Worm (Caenorhabditis elegans) whole organism, young adult: ENCODE results near the gene F56H9.6.
A peak's percentile ranks its signal among the peaks of the same experiment; 100 is the strongest.

Experiments
- B0261.1 ChIP-seq: sonication (generic microtip); optimal IDR thresholded peaks from 2 replicates; lab custom pipeline; 2016; ENCODE audit warnings: mild to moderate bottlenecking, missing genetic modification characterization, moderate library complexity, missing compliant biosample characterization
- C06A6.2 ChIP-seq: fragments of 200-800 bp; sonication (Bioruptor generic); conservative IDR thresholded peaks from 2 replicates; pipeline ENCODE4 v1.3.6; 2022; ENCODE audit warnings: missing genetic modification characterization, missing compliant biosample characterization
- C17E4.6 ChIP-seq: fragments of 200-800 bp; sonication (Bioruptor generic); IDR thresholded peaks from 2 replicates; pipeline ENCODE4 v1.3.6; 2022; ENCODE audit warnings: missing genetic modification reagents, missing genetic modification characterization, missing compliant biosample characterization
- F10E7.11 ChIP-seq: sonication (generic microtip); optimal IDR thresholded peaks from 2 replicates; lab custom pipeline; 2017; ENCODE audit warnings: mild to moderate bottlenecking, missing genetic modification characterization, moderate library complexity, missing compliant biosample characterization
- F22D6.2 ChIP-seq: sonication (generic microtip); optimal IDR thresholded peaks from 2 replicates; lab custom pipeline; 2016; ENCODE audit warnings: mild to moderate bottlenecking, missing genetic modification characterization, missing compliant biosample characterization
- F23B12.7 ChIP-seq: sonication (generic microtip); optimal IDR thresholded peaks from 2 replicates; lab custom pipeline; 2017; ENCODE audit warnings: missing genetic modification characterization, mild to moderate bottlenecking, missing compliant biosample characterization, antibody characterized with exemption, moderate library complexity; ENCODE audit not compliant: insufficient read depth
- F33H1.4 ChIP-seq: fragments of 200-800 bp; sonication (Bioruptor generic); IDR thresholded peaks from 2 replicates; pipeline ENCODE4 v1.3.6; 2022; ENCODE audit warnings: missing genetic modification reagents, missing genetic modification characterization, missing compliant biosample characterization
- F37B4.10 ChIP-seq: fragments of 200-800 bp; sonication (Bioruptor generic); IDR thresholded peaks from 2 replicates; pipeline ENCODE4 v1.3.6; 2022; ENCODE audit warnings: missing genetic modification characterization, missing compliant biosample characterization
- F39B2.1 ChIP-seq: fragments of 200-800 bp; sonication (Bioruptor generic); IDR thresholded peaks from 2 replicates; pipeline ENCODE4 v1.3.6; 2022; ENCODE audit warnings: missing genetic modification reagents, missing genetic modification characterization, missing compliant biosample characterization
- F49E8.2 ChIP-seq: sonication (generic microtip); optimal IDR thresholded peaks from 3 replicates; lab custom pipeline; 2017; ENCODE audit warnings: missing genetic modification characterization, mild to moderate bottlenecking, missing compliant biosample characterization, antibody characterized with exemption, moderate library complexity; ENCODE audit not compliant: insufficient read depth
- F57A8.1 ChIP-seq: fragments of 200-800 bp; sonication (Bioruptor generic); optimal IDR thresholded peaks from 2 replicates; lab custom pipeline; 2018; ENCODE audit warnings: mild to moderate bottlenecking, missing genetic modification characterization, moderate library complexity, missing compliant biosample characterization
- K12H6.12 ChIP-seq: fragments of 200-800 bp; sonication (Bioruptor generic); optimal IDR thresholded peaks from 2 replicates; lab custom pipeline; 2018; ENCODE audit warnings: mild to moderate bottlenecking, missing genetic modification characterization, missing compliant biosample characterization
- Y53F4B.3 ChIP-seq: fragments of 200-800 bp; sonication (Bioruptor generic); IDR thresholded peaks from 2 replicates; pipeline ENCODE4 v1.3.6; 2022; ENCODE audit warnings: missing genetic modification reagents, missing genetic modification characterization, missing compliant biosample characterization
- Y67H2A.10 ChIP-seq: fragments of 200-800 bp; sonication (Bioruptor generic); conservative IDR thresholded peaks from 2 replicates; pipeline ENCODE4 v1.3.6; 2022; ENCODE audit warnings: missing genetic modification reagents, missing genetic modification characterization, missing compliant biosample characterization
- akir-1 ChIP-seq: fragments of 200-800 bp; sonication (Bioruptor generic); optimal IDR thresholded peaks from 2 replicates; lab custom pipeline; 2018; ENCODE audit warnings: mild to moderate bottlenecking, missing genetic modification characterization, moderate library complexity, missing compliant biosample characterization
- ama-1 ChIP-seq, 3 experiments: fragments of 150-350 bp in 1 of 3; sonication (generic microtip) in 2 of 3; optimal IDR thresholded peaks; 2 replicates each; lab custom pipeline; 2014 to 2018; ENCODE audit warnings: missing biosample characterization in 2 of 3, missing genetic modification characterization in 2 of 3, missing genetic modification reagents in 2 of 3
- atf-7 ChIP-seq: sonication (generic microtip); optimal IDR thresholded peaks from 2 replicates; lab custom pipeline; 2017; ENCODE audit warnings: mild to moderate bottlenecking, missing genetic modification characterization, missing compliant biosample characterization
- attf-5 ChIP-seq: fragments of 200-800 bp; sonication (Bioruptor generic); optimal IDR thresholded peaks from 2 replicates; lab custom pipeline; 2018; ENCODE audit warnings: mild to moderate bottlenecking, missing genetic modification characterization, missing compliant biosample characterization
- bed-2 ChIP-seq: fragments of 200-800 bp; sonication (Bioruptor generic); IDR thresholded peaks from 2 replicates; pipeline ENCODE4 v1.3.6; 2022; ENCODE audit warnings: missing genetic modification reagents, missing genetic modification characterization, missing compliant biosample characterization
- ceh-27 ChIP-seq: fragments of 200-800 bp; sonication (Bioruptor generic); optimal IDR thresholded peaks from 2 replicates; lab custom pipeline; 2018; ENCODE audit warnings: mild to moderate bottlenecking, missing genetic modification characterization, moderate library complexity, missing compliant biosample characterization
- dox-1 ChIP-seq: fragments of 200-800 bp; sonication (Bioruptor generic); IDR thresholded peaks from 2 replicates; pipeline ENCODE4 v1.3.6; 2022; ENCODE audit warnings: missing genetic modification reagents, missing genetic modification characterization, missing compliant biosample characterization
- dpl-1 ChIP-seq: fragments of 150-350 bp; optimal IDR thresholded peaks from 2 replicates; lab custom pipeline; 2014; ENCODE audit warnings: missing biosample characterization, missing genetic modification reagents, missing genetic modification characterization
- efl-1 ChIP-seq: fragments of 150-350 bp; optimal IDR thresholded peaks from 2 replicates; lab custom pipeline; 2014; ENCODE audit warnings: missing biosample characterization, missing genetic modification reagents, missing genetic modification characterization
- ekl-4 ChIP-seq: fragments of 200-800 bp; sonication (Bioruptor generic); IDR thresholded peaks from 2 replicates; pipeline ENCODE4 v1.3.6; 2022; ENCODE audit warnings: missing genetic modification reagents, missing genetic modification characterization, missing compliant biosample characterization
- ets-4 ChIP-seq: fragments of 200-800 bp; sonication (Bioruptor generic); optimal IDR thresholded peaks from 2 replicates; lab custom pipeline; 2018; ENCODE audit warnings: mild to moderate bottlenecking, missing genetic modification characterization, missing compliant biosample characterization
- him-1 ChIP-seq: sonication (generic microtip); optimal IDR thresholded peaks from 2 replicates; lab custom pipeline; 2016; ENCODE audit warnings: missing genotype, missing genetic modification reagents, missing genetic modification characterization, missing compliant biosample characterization
- let-526 ChIP-seq: fragments of 200-800 bp; sonication (Bioruptor generic); IDR thresholded peaks from 2 replicates; pipeline ENCODE4 v1.3.6; 2022; ENCODE audit warnings: missing genetic modification reagents, missing genetic modification characterization, missing compliant biosample characterization
- lin-26 ChIP-seq: fragments of 200-800 bp; sonication (Bioruptor generic); IDR thresholded peaks from 2 replicates; pipeline ENCODE4 v1.3.6; 2022; ENCODE audit warnings: missing genetic modification reagents, missing genetic modification characterization, missing compliant biosample characterization
- lin-40 ChIP-seq: sonication (generic microtip); optimal IDR thresholded peaks from 2 replicates; lab custom pipeline; 2016; ENCODE audit warnings: missing genetic modification characterization, mild to moderate bottlenecking, missing compliant biosample characterization, missing genotype, missing genetic modification reagents
- madf-10 ChIP-seq: sonication (generic microtip); optimal IDR thresholded peaks from 2 replicates; lab custom pipeline; 2016; ENCODE audit warnings: mild to moderate bottlenecking, missing genetic modification characterization, missing compliant biosample characterization
- madf-6 ChIP-seq: fragments of 200-800 bp; sonication (Bioruptor generic); IDR thresholded peaks from 2 replicates; pipeline ENCODE4 v1.3.6; 2022; ENCODE audit warnings: missing genetic modification reagents, missing genetic modification characterization, missing compliant biosample characterization
- madf-8 ChIP-seq: fragments of 200-800 bp; sonication (Bioruptor generic); conservative IDR thresholded peaks from 2 replicates; pipeline ENCODE4 v1.3.6; 2022; ENCODE audit warnings: missing genetic modification reagents, missing genetic modification characterization, missing compliant biosample characterization
- mel-28 ChIP-seq: sonication (generic microtip); optimal IDR thresholded peaks from 2 replicates; lab custom pipeline; 2016; ENCODE audit warnings: borderline replicate concordance, mild to moderate bottlenecking, missing genetic modification characterization, missing compliant biosample characterization
- mes-4 ChIP-seq: sonication (generic microtip); optimal IDR thresholded peaks from 2 replicates; lab custom pipeline; 2016; ENCODE audit warnings: missing genotype, missing genetic modification characterization, missing compliant biosample characterization
- nfya-1 ChIP-seq: sonication (generic microtip); optimal IDR thresholded peaks from 2 replicates; lab custom pipeline; 2017; ENCODE audit warnings: antibody characterized with exemption, missing compliant biosample characterization, missing genetic modification characterization, borderline replicate concordance; ENCODE audit not compliant: insufficient read depth
- nhr-179 ChIP-seq: sonication (generic microtip); optimal IDR thresholded peaks from 2 replicates; lab custom pipeline; 2016; ENCODE audit warnings: mild to moderate bottlenecking, missing genetic modification characterization, missing compliant biosample characterization
- snpc-3.4 ChIP-seq: sonication (generic microtip); optimal IDR thresholded peaks from 2 replicates; lab custom pipeline; 2017; ENCODE audit warnings: missing genetic modification characterization, mild to moderate bottlenecking, missing compliant biosample characterization, antibody characterized with exemption, moderate library complexity, missing genotype, missing genetic modification reagents
- snpc-4 ChIP-seq, 5 experiments: fragments of 150-350 bp in 1 of 5; sonication (generic microtip) in 4 of 5; optimal IDR thresholded peaks; 2 replicates each; lab custom pipeline; 2014 to 2018; ENCODE audit warnings: missing genetic modification characterization in 5 of 5, missing biosample characterization in 3 of 5, antibody characterized with exemption in 2 of 5, mild to moderate bottlenecking in 2 of 5, missing compliant biosample characterization in 2 of 5, missing genotype in 2 of 5, moderate library complexity in 2 of 5, missing genetic modification reagents in 1 of 5
- somi-1 ChIP-seq: fragments of 200-800 bp; sonication (Bioruptor generic); optimal IDR thresholded peaks from 2 replicates; lab custom pipeline; 2018; ENCODE audit warnings: mild to moderate bottlenecking, missing genetic modification characterization, missing compliant biosample characterization
- tbp1 ChIP-seq: fragments of 200-800 bp; sonication (Bioruptor generic); optimal IDR thresholded peaks from 2 replicates; lab custom pipeline; 2018; ENCODE audit warnings: mild to moderate bottlenecking, missing genetic modification characterization, missing compliant biosample characterization
- tbx-9 ChIP-seq: sonication (generic microtip); optimal IDR thresholded peaks from 2 replicates; lab custom pipeline; 2016; ENCODE audit warnings: borderline replicate concordance, missing genetic modification characterization, inconsistent platforms, missing compliant biosample characterization
- unc-130 ChIP-seq: sonication (generic microtip); optimal IDR thresholded peaks from 2 replicates; lab custom pipeline; 2016; ENCODE audit warnings: missing genetic modification reagents, missing genetic modification characterization, missing compliant biosample characterization
- unc-62 ChIP-seq: fragments of 150-350 bp; optimal IDR thresholded peaks from 2 replicates; lab custom pipeline; 2014; ENCODE audit warnings: missing biosample characterization, missing genetic modification reagents, missing genetic modification characterization
- xnd-1 ChIP-seq: sonication (generic microtip); optimal IDR thresholded peaks from 2 replicates; lab custom pipeline; 2016; ENCODE audit warnings: missing genotype, missing genetic modification reagents, missing genetic modification characterization, missing compliant biosample characterization
- zim-3 ChIP-seq: sonication (generic microtip); optimal IDR thresholded peaks from 2 replicates; lab custom pipeline; 2017; ENCODE audit warnings: mild to moderate bottlenecking, missing genetic modification characterization, moderate library complexity, missing compliant biosample characterization
- ztf-18 ChIP-seq: sonication (generic microtip); optimal IDR thresholded peaks from 2 replicates; lab custom pipeline; 2016; ENCODE audit warnings: missing genotype, mild to moderate bottlenecking, missing genetic modification characterization, missing compliant biosample characterization
- ztf-3 ChIP-seq: fragments of 200-800 bp; sonication (Bioruptor generic); optimal IDR thresholded peaks from 2 replicates; lab custom pipeline; 2018; ENCODE audit warnings: mild to moderate bottlenecking, missing genetic modification characterization, missing compliant biosample characterization

F56H9.6 gene

ce11 chrV:12596795-12597194 lies 32.8 kb downstream of the F56H9.6 start:
- TF ChIP-seq tbx-9 (tag; lab: Kevin White, UChicago), result no peak
- no peak for TF ChIP-seq F37B4.10 (GFP tag; lab: Robert Waterston, UW)
- no peak for TF ChIP-seq mel-28 (tag; lab: Kevin White, UChicago)
- no peak for TF ChIP-seq ztf-3 (GFP tag; lab: Kevin White, UChicago)
- TF ChIP-seq snpc-3.4 (tag; lab: Kevin White, UChicago), result peak; percentile 53
- TF ChIP-seq ets-4 (GFP tag; lab: Kevin White, UChicago), result no peak
- TF ChIP-seq lin-40, result peak; percentile 45
- TF ChIP-seq ekl-4 (GFP tag; lab: Robert Waterston, UW), result 0 out of 2 replicates have a peak, but pooled peaks have one; percentile 43
- TF ChIP-seq Y53F4B.3 (GFP tag; lab: Robert Waterston, UW), result no peak
- TF ChIP-seq madf-6 (GFP tag; lab: Robert Waterston, UW), result peak; percentile 61; the same call in 1 of the 2 replicates
- peak; percentile 2 for TF ChIP-seq unc-130 (GFP tag; lab: Kevin White, UChicago)
- peak; percentile 52 for TF ChIP-seq mes-4
- no peak for TF ChIP-seq nfya-1 (tag; lab: Kevin White, UChicago)
- no peak for TF ChIP-seq F57A8.1 (GFP tag; lab: Kevin White, UChicago)
- peak; percentile 40 for TF ChIP-seq snpc-4 (GFP tag; optimal IDR thresholded peaks at IDR 0.05; lab: Kevin White, UChicago)
- peak in 3 of 4 experiments; percentile 16 to 62 (median 59) for TF ChIP-seq snpc-4 (tag; optimal IDR thresholded peaks at IDR 0.05; lab: Kevin White, UChicago)
- TF ChIP-seq let-526 (GFP tag; lab: Robert Waterston, UW), result no peak
- no peak for TF ChIP-seq akir-1 (GFP tag; lab: Kevin White, UChicago)
- peak; percentile 54 for TF ChIP-seq F10E7.11 (tag; lab: Kevin White, UChicago)
- no peak for TF ChIP-seq xnd-1 (tag; lab: Kevin White, UChicago)
- TF ChIP-seq atf-7 (tag; lab: Kevin White, UChicago), result peak; percentile 19
- TF ChIP-seq dox-1 (GFP tag; lab: Robert Waterston, UW), result peak; percentile 78
- no peak for TF ChIP-seq F39B2.1
- TF ChIP-seq Y67H2A.10 (GFP tag; lab: Robert Waterston, UW), result no peak
- no peak for TF ChIP-seq ama-1 (optimal IDR thresholded peaks at IDR 0.05; lab: Kevin White, UChicago)
- TF ChIP-seq ama-1 (GFP tag; optimal IDR thresholded peaks at IDR 0.05; lab: Kevin White, UChicago), result peak; percentile 53 to 59
- no peak for TF ChIP-seq unc-62 (GFP tag; lab: Kevin White, UChicago)
- no peak for TF ChIP-seq zim-3
- peak; percentile 43; the same call in 1 of the 2 replicates for TF ChIP-seq C06A6.2 (GFP tag; lab: Robert Waterston, UW)
- peak; percentile 71 for TF ChIP-seq ztf-18 (tag; lab: Kevin White, UChicago)
- peak; percentile 89 for TF ChIP-seq tbp1 (GFP tag; lab: Kevin White, UChicago)
- TF ChIP-seq efl-1 (GFP tag; lab: Kevin White, UChicago), result no peak
- TF ChIP-seq madf-8 (GFP tag; lab: Robert Waterston, UW), result no peak
- no peak for TF ChIP-seq bed-2 (GFP tag; lab: Robert Waterston, UW)
- peak; percentile 22 for TF ChIP-seq ceh-27 (GFP tag; lab: Kevin White, UChicago)
- peak; percentile 55 for TF ChIP-seq K12H6.12 (tag; lab: Kevin White, UChicago)
- TF ChIP-seq F23B12.7 (tag; lab: Kevin White, UChicago), result peak; percentile 74
- TF ChIP-seq F33H1.4 (GFP tag; lab: Robert Waterston, UW), result no peak
- TF ChIP-seq B0261.1 (tag; lab: Kevin White, UChicago), result peak; percentile 74
- peak; percentile 28 for TF ChIP-seq nhr-179
- TF ChIP-seq him-1 (tag; lab: Kevin White, UChicago), result no peak
- no peak for TF ChIP-seq C17E4.6
- no peak for TF ChIP-seq dpl-1 (GFP tag; lab: Kevin White, UChicago)
- TF ChIP-seq attf-5 (GFP tag; lab: Kevin White, UChicago), result peak; percentile 25
- peak; percentile 15 for TF ChIP-seq madf-10 (tag; lab: Kevin White, UChicago)
- peak; percentile 45 for TF ChIP-seq F49E8.2 (tag; lab: Kevin White, UChicago)
- TF ChIP-seq lin-26 (GFP tag; lab: Robert Waterston, UW), result peak; percentile 86
- TF ChIP-seq F22D6.2 (tag; lab: Kevin White, UChicago), result no peak
- TF ChIP-seq somi-1 (GFP tag; lab: Kevin White, UChicago), result peak; percentile 22
